Fruit fly (Drosophila melanogaster) whole organism, embryonic: ENCODE data around the gene Desat2.

Source experiments
- Asciz ChIP-seq: fragments of 200-800 bp; sonication (Bioruptor generic); optimal IDR thresholded peaks from 2 replicates; lab custom pipeline; 2017; ENCODE audit warnings: missing biosample characterization, mild to moderate bottlenecking, missing genetic modification characterization, missing genetic modification reagents
- CG10274 ChIP-seq: fragments of 200-800 bp; sonication (Bioruptor generic); optimal IDR thresholded peaks from 3 replicates; lab custom pipeline; 2017; ENCODE audit warnings: missing biosample characterization, mild to moderate bottlenecking, missing genetic modification characterization
- CG12942 ChIP-seq: fragments of 200-800 bp; sonication (Bioruptor generic); optimal IDR thresholded peaks from 3 replicates; lab custom pipeline; 2016; ENCODE audit warnings: missing biosample characterization, missing genetic modification characterization
- CG13775 ChIP-seq: fragments of 200-800 bp; sonication (Bioruptor generic); optimal IDR thresholded peaks from 3 replicates; lab custom pipeline; 2017; ENCODE audit warnings: missing biosample characterization, mild to moderate bottlenecking, missing genetic modification characterization
- CG1603 ChIP-seq: fragments of 200-800 bp; sonication (Bioruptor generic); optimal IDR thresholded peaks from 2 replicates; lab custom pipeline; 2019; ENCODE audit warnings: missing biosample characterization, mild to moderate bottlenecking, missing genetic modification characterization, moderate library complexity
- CG17328 ChIP-seq: fragments of 200-800 bp; sonication (Bioruptor generic); IDR thresholded peaks from 2 replicates; pipeline ENCODE4 v1.3.6; 2022; ENCODE audit warnings: missing biosample characterization, missing genetic modification characterization
- CG17612 ChIP-seq: fragments of 200-800 bp; sonication (Bioruptor generic); IDR thresholded peaks from 2 replicates; pipeline ENCODE4 v1.3.6; 2022; ENCODE audit warnings: missing biosample characterization, missing genetic modification characterization
- CG18619 ChIP-seq: fragments of 200-800 bp; sonication (Bioruptor generic); optimal IDR thresholded peaks from 3 replicates; lab custom pipeline; 2017; ENCODE audit warnings: missing biosample characterization, mild to moderate bottlenecking, missing genetic modification characterization
- CG34422 ChIP-seq: fragments of 200-800 bp; sonication (Bioruptor generic); IDR thresholded peaks from 3 replicates; pipeline ENCODE4 v1.3.6; 2022; ENCODE audit warnings: missing biosample characterization, missing genetic modification characterization
- CG3726 ChIP-seq: fragments of 200-800 bp; sonication (Bioruptor generic); IDR thresholded peaks from 3 replicates; pipeline ENCODE4, ENCODE4 v1.3.6; 2022; ENCODE audit warnings: missing biosample characterization, missing genetic modification characterization
- CG4730 ChIP-seq: fragments of 200-800 bp; sonication (Bioruptor generic); IDR thresholded peaks from 2 replicates; pipeline ENCODE4 v1.3.6; 2022; ENCODE audit warnings: missing biosample characterization, missing genetic modification characterization
- CG5245 ChIP-seq: fragments of 200-800 bp; sonication (Bioruptor generic); optimal IDR thresholded peaks from 3 replicates; lab custom pipeline; 2016; ENCODE audit warnings: missing biosample characterization, missing genetic modification characterization
- CG6254 ChIP-seq: fragments of 200-800 bp; sonication (Bioruptor generic); optimal IDR thresholded peaks from 3 replicates; lab custom pipeline; 2017; ENCODE audit warnings: mild to moderate bottlenecking, missing biosample characterization, missing genetic modification reagents, missing genetic modification characterization
- CG6791 ChIP-seq: fragments of 200-800 bp; sonication (Bioruptor generic); IDR thresholded peaks from 3 replicates; pipeline ENCODE4 v1.3.6; 2022; ENCODE audit warnings: missing biosample characterization, missing genetic modification characterization; ENCODE audit not compliant: partially characterized antibody
- CkIIα-i1 ChIP-seq: fragments of 200-800 bp; sonication (Bioruptor generic); IDR thresholded peaks from 2 replicates; pipeline ENCODE4 v1.3.6; 2022; ENCODE audit warnings: missing biosample characterization, missing genetic modification characterization
- CrebB ChIP-seq: fragments of 200-800 bp; sonication (Bioruptor generic); optimal IDR thresholded peaks from 3 replicates; lab custom pipeline; 2018; ENCODE audit warnings: missing biosample characterization, mild to moderate bottlenecking, missing genetic modification characterization
- D19A ChIP-seq: fragments of 200-800 bp; optimal IDR thresholded peaks from 3 replicates; lab custom pipeline; 2019; ENCODE audit warnings: missing biosample characterization, mild to moderate bottlenecking, missing genetic modification characterization, moderate library complexity
- Drgx ChIP-seq: fragments of 200-800 bp; sonication (Bioruptor generic); IDR thresholded peaks from 2 replicates; pipeline ENCODE4 v1.3.6; 2022; ENCODE audit warnings: missing biosample characterization, missing genetic modification characterization
- Gug ChIP-seq: fragments of 200-800 bp; sonication (Bioruptor generic); IDR thresholded peaks from 4 replicates; pipeline ENCODE4 v1.3.6; 2022; ENCODE audit warnings: missing biosample characterization, missing genetic modification characterization
- HLH54F ChIP-seq: fragments of 200-800 bp; sonication (Bioruptor generic); optimal IDR thresholded peaks from 3 replicates; lab custom pipeline; 2016; ENCODE audit warnings: missing biosample characterization, missing genetic modification characterization
- HmgD ChIP-seq: fragments of 200-800 bp; sonication (Bioruptor generic); optimal IDR thresholded peaks from 3 replicates; lab custom pipeline; 2016; ENCODE audit warnings: missing biosample characterization, missing genetic modification characterization
- Hr51 ChIP-seq, 2 experiments: fragments of 200-800 bp; sonication (Bioruptor generic); optimal IDR thresholded peaks; 2 replicates in 1 of 2; 3 replicates in 1 of 2; lab custom pipeline; 2016 to 2018; ENCODE audit warnings: missing biosample characterization in 2 of 2, missing genetic modification characterization in 2 of 2, mild to moderate bottlenecking in 1 of 2, moderate library complexity in 1 of 2
- Hr78 ChIP-seq, 2 experiments: fragments of 200-800 bp in 1 of 2; fragments of >200 bp in 1 of 2; sonication (Bioruptor generic) in 1 of 2; optimal IDR thresholded peaks; 2 replicates each; lab custom pipeline; 2017 to 2019; ENCODE audit warnings: missing biosample characterization in 2 of 2, missing genetic modification characterization in 2 of 2, mild to moderate bottlenecking in 1 of 2, moderate library complexity in 1 of 2
- PHDP ChIP-seq: fragments of 200-800 bp; sonication (Bioruptor generic); optimal IDR thresholded peaks from 3 replicates; lab custom pipeline; 2018; ENCODE audit warnings: missing biosample characterization, mild to moderate bottlenecking, missing genetic modification characterization, moderate library complexity
- Sry-β ChIP-seq: fragments of 200-800 bp; sonication (Bioruptor generic); optimal IDR thresholded peaks from 2 replicates; lab custom pipeline; 2018; ENCODE audit warnings: missing biosample characterization, mild to moderate bottlenecking, missing genetic modification characterization, moderate library complexity
- Stat92E ChIP-seq, 3 experiments: fragments of >200 bp in 2 of 3; fragments of 200-800 bp in 1 of 3; sonication (Bioruptor generic) in 1 of 3; optimal IDR thresholded peaks; 2 replicates each; lab custom pipeline; 2017 to 2019; ENCODE audit warnings: missing biosample characterization in 3 of 3, missing genetic modification characterization in 3 of 3, mild to moderate bottlenecking in 1 of 3, moderate library complexity in 1 of 3
- bbx ChIP-seq: fragments of 200-800 bp; sonication (Bioruptor generic); IDR thresholded peaks from 2 replicates; pipeline ENCODE4 v1.3.6; 2022; ENCODE audit warnings: missing biosample characterization, missing genetic modification characterization; ENCODE audit not compliant: partially characterized antibody
- crc ChIP-seq: fragments of 200-800 bp; sonication (Bioruptor generic); optimal IDR thresholded peaks from 2 replicates; lab custom pipeline; 2016; ENCODE audit warnings: missing biosample characterization, missing genetic modification characterization
- disco-r ChIP-seq: fragments of 200-800 bp; sonication (Bioruptor generic); optimal IDR thresholded peaks from 2 replicates; lab custom pipeline; 2016; ENCODE audit warnings: missing biosample characterization, missing genetic modification characterization
- eve ChIP-seq, 2 experiments: fragments of >200 bp; optimal IDR thresholded peaks; 2 replicates each; lab custom pipeline; 2017; ENCODE audit warnings: missing biosample characterization in 2 of 2, missing genetic modification characterization in 2 of 2
- exex ChIP-seq: fragments of 200-800 bp; sonication (Bioruptor generic); optimal IDR thresholded peaks from 4 replicates; lab custom pipeline; 2018; ENCODE audit warnings: missing biosample characterization, mild to moderate bottlenecking, missing genetic modification characterization, moderate library complexity
- fru ChIP-seq: fragments of >200 bp; optimal IDR thresholded peaks from 2 replicates; lab custom pipeline; 2017
- fu2 ChIP-seq: fragments of 200-800 bp; sonication (Bioruptor generic); optimal IDR thresholded peaks from 2 replicates; lab custom pipeline; 2016; ENCODE audit warnings: missing biosample characterization, missing genetic modification characterization
- gce ChIP-seq: fragments of 200-800 bp; sonication (Bioruptor generic); IDR thresholded peaks from 3 replicates; pipeline ENCODE4 v1.3.6; 2022; ENCODE audit warnings: missing biosample characterization, missing genetic modification characterization
- gcm2 ChIP-seq: fragments of 200-800 bp; sonication (Bioruptor generic); optimal IDR thresholded peaks from 2 replicates; lab custom pipeline; 2016; ENCODE audit warnings: missing biosample characterization, missing genetic modification characterization
- grau ChIP-seq: fragments of 200-800 bp; optimal IDR thresholded peaks from 3 replicates; lab custom pipeline; 2019; ENCODE audit warnings: missing biosample characterization, mild to moderate bottlenecking, missing genetic modification characterization, moderate library complexity
- kay ChIP-seq: fragments of 200-800 bp; sonication (Bioruptor generic); optimal IDR thresholded peaks from 2 replicates; lab custom pipeline; 2016; ENCODE audit warnings: missing biosample characterization, missing genetic modification characterization
- lola ChIP-seq, 3 experiments: fragments of >200 bp in 2 of 3; fragments of 200-800 bp in 1 of 3; sonication (Bioruptor generic) in 1 of 3; optimal IDR thresholded peaks; 2 replicates each; lab custom pipeline; 2017 to 2019; ENCODE audit warnings: missing biosample characterization in 3 of 3, missing genetic modification characterization in 3 of 3, mild to moderate bottlenecking in 1 of 3, moderate library complexity in 1 of 3
- nau ChIP-seq: fragments of 200-800 bp; sonication (Bioruptor generic); optimal IDR thresholded peaks from 3 replicates; lab custom pipeline; 2017; ENCODE audit warnings: missing biosample characterization, mild to moderate bottlenecking, missing genetic modification characterization, missing genetic modification reagents
- pb ChIP-seq: fragments of 200-800 bp; sonication (Bioruptor generic); optimal IDR thresholded peaks from 3 replicates; lab custom pipeline; 2016; ENCODE audit warnings: missing biosample characterization, missing genetic modification characterization
- phol ChIP-seq: fragments of 200-800 bp; sonication (Bioruptor generic); optimal IDR thresholded peaks from 3 replicates; lab custom pipeline; 2018; ENCODE audit warnings: missing biosample characterization, mild to moderate bottlenecking, missing genetic modification characterization, moderate library complexity
- sens-2 ChIP-seq: fragments of 200-800 bp; sonication (Bioruptor generic); IDR thresholded peaks from 2 replicates; pipeline ENCODE4 v1.3.6; 2022; ENCODE audit warnings: missing biosample characterization, missing genetic modification characterization
- slou ChIP-seq: fragments of 200-800 bp; sonication (Bioruptor generic); optimal IDR thresholded peaks from 3 replicates; lab custom pipeline; 2016; ENCODE audit warnings: missing biosample characterization, missing genetic modification characterization
- ssp ChIP-seq: fragments of 200-800 bp; sonication (Bioruptor generic); IDR thresholded peaks from 2 replicates; pipeline ENCODE4 v1.3.6; 2022; ENCODE audit warnings: missing biosample characterization, missing genetic modification characterization
- tgo ChIP-seq: fragments of 200-800 bp; sonication (Bioruptor generic); IDR thresholded peaks from 3 replicates; pipeline ENCODE4 v1.3.6; 2022; ENCODE audit warnings: missing biosample characterization, missing genetic modification characterization
- tin ChIP-seq: fragments of 200-800 bp; sonication (Bioruptor generic); optimal IDR thresholded peaks from 3 replicates; lab custom pipeline; 2016; ENCODE audit warnings: missing biosample characterization, missing genetic modification characterization
- yki ChIP-seq: fragments of >200 bp; optimal IDR thresholded peaks from 3 replicates; lab custom pipeline; 2018

Gene Desat2

dm6 chr3R:12405134-12405533, 30.9 kb upstream of the Desat2 start (continued):
- TF ChIP-seq D19A: peak; percentile 3
- TF ChIP-seq sens-2: no peak
- TF ChIP-seq CG13775 (GFP tag; lab: Kevin White, UChicago): no peak
- no peak for TF ChIP-seq CG6791 (GFP tag; lab: Robert Waterston, UW)
- TF ChIP-seq phol (tag; lab: Kevin White, UChicago): no peak
- no peak for TF ChIP-seq CG10274 (GFP tag; lab: Kevin White, UChicago)
- no peak for TF ChIP-seq HLH54F (GFP tag; lab: Kevin White, UChicago)
- peak; percentile 92 for TF ChIP-seq exex
- TF ChIP-seq disco-r (GFP tag; lab: Kevin White, UChicago): no peak
- TF ChIP-seq tgo (GFP tag; lab: Robert Waterston, UW): no peak
- no peak for TF ChIP-seq Drgx (GFP tag; lab: Robert Waterston, UW)
- no peak for TF ChIP-seq slou
- TF ChIP-seq fru (lab: Kevin White, UChicago): no peak
- TF ChIP-seq ssp (GFP tag; lab: Robert Waterston, UW): no peak
- TF ChIP-seq CG3726 (GFP tag; lab: Robert Waterston, UW): no peak
- TF ChIP-seq CG4730 (GFP tag; lab: Robert Waterston, UW): no peak
- TF ChIP-seq HmgD: no peak
- no peak for TF ChIP-seq yki (lab: Kevin White, UChicago)
- TF ChIP-seq gce: no peak
- TF ChIP-seq, all 482 proteins: peak for 7

dm6 chr3R:12405928-12406234, 30.2 kb upstream of the Desat2 start, which contains the start of gene Cyp9f2:
Gene Cyp9f2, minus strand, starts transcription at chr3R:12406028.
- 0 out of 2 replicates have a peak, but pooled peaks have one; percentile 8 for TF ChIP-seq bbx (GFP tag; lab: Robert Waterston, UW)
- no peak for TF ChIP-seq CG17328 (GFP tag; lab: Robert Waterston, UW)

dm6 chr3R:12406235-12407196, 29.5 kb upstream of the Desat2 start, which contains the start of gene CG5167:
Gene CG5167, plus strand, starts transcription at chr3R:12406532.
- TF ChIP-seq nau (GFP tag; lab: Kevin White, UChicago): no peak
- no peak for TF ChIP-seq pb (GFP tag; lab: Kevin White, UChicago)
- no peak for TF ChIP-seq CkIIα-i1 (GFP tag; lab: Robert Waterston, UW)
- no peak for TF ChIP-seq Sry-β (GFP tag; lab: Kevin White, UChicago)
- TF ChIP-seq tin (GFP tag; lab: Kevin White, UChicago): peak; percentile 18
- no peak for TF ChIP-seq CG17612
- no peak for TF ChIP-seq kay (GFP tag; lab: Kevin White, UChicago)
- TF ChIP-seq CG34422 (GFP tag; lab: Robert Waterston, UW): 0 out of 3 replicates have a peak, but pooled peaks have one; percentile 30
- TF ChIP-seq CG5245 (GFP tag; lab: Kevin White, UChicago): no peak
- TF ChIP-seq Stat92E (GFP tag; optimal IDR thresholded peaks at IDR 0.05; lab: Kevin White, UChicago): no peak
- TF ChIP-seq Hr51 (GFP tag; optimal IDR thresholded peaks at IDR 0.05; lab: Kevin White, UChicago): peak in 1 of 2 experiments; percentile 48
- TF ChIP-seq grau (tag; lab: Kevin White, UChicago): peak; percentile 56
- no peak for TF ChIP-seq Asciz (GFP tag; lab: Kevin White, UChicago)
- TF ChIP-seq lola (GFP tag; optimal IDR thresholded peaks at IDR 0.05; lab: Kevin White, UChicago): peak in 1 of 3 experiments; percentile 49
- TF ChIP-seq crc (GFP tag; lab: Kevin White, UChicago): no peak
- no peak for TF ChIP-seq fu2 (GFP tag; lab: Kevin White, UChicago)
- TF ChIP-seq CG6254 (GFP tag; lab: Kevin White, UChicago): no peak
- TF ChIP-seq PHDP: peak; percentile 66
- no peak for TF ChIP-seq eve (GFP tag; optimal IDR thresholded peaks at IDR 0.05; lab: Kevin White, UChicago)
- TF ChIP-seq CG18619 (GFP tag; lab: Kevin White, UChicago): no peak
- peak; percentile 39 for TF ChIP-seq CG1603 (tag; lab: Kevin White, UChicago)
- no peak for TF ChIP-seq Hr78 (GFP tag; optimal IDR thresholded peaks at IDR 0.05; lab: Kevin White, UChicago)
- no peak; the same call in 3 of the 4 replicates for TF ChIP-seq Gug (GFP tag; lab: Robert Waterston, UW)
- TF ChIP-seq CrebB: peak; percentile 31
- peak; percentile 18 for TF ChIP-seq CG12942 (GFP tag; lab: Kevin White, UChicago)
- TF ChIP-seq gcm2 (GFP tag; lab: Kevin White, UChicago): no peak
